Fruit fly (Drosophila melanogaster) Kc167 (cell line): ENCODE results near the gene CG34286.

Experiments used
- Myc ChIP-seq: fragments of >200 bp; optimal IDR thresholded peaks from 2 replicates; lab custom pipeline; 2017; ENCODE audit warnings: missing external identifiers
- Sin3A ChIP-seq: fragments of >200 bp; optimal IDR thresholded peaks from 2 replicates; lab custom pipeline; 2018; ENCODE audit warnings: missing external identifiers
- h ChIP-seq: fragments of >200 bp; optimal IDR thresholded peaks from 3 replicates; lab custom pipeline; 2018; ENCODE audit warnings: missing external identifiers
- insv ChIP-seq: fragments of >200 bp; optimal IDR thresholded peaks from 3 replicates; lab custom pipeline; 2018; ENCODE audit warnings: missing external identifiers
- psq ChIP-seq: fragments of >200 bp; optimal IDR thresholded peaks from 2 replicates; lab custom pipeline; 2017; ENCODE audit warnings: missing external identifiers
- ttk ChIP-seq: sonication (Bioruptor generic); optimal IDR thresholded peaks from 2 replicates; lab custom pipeline; 2017; ENCODE audit warnings: missing external identifiers

DNA sequence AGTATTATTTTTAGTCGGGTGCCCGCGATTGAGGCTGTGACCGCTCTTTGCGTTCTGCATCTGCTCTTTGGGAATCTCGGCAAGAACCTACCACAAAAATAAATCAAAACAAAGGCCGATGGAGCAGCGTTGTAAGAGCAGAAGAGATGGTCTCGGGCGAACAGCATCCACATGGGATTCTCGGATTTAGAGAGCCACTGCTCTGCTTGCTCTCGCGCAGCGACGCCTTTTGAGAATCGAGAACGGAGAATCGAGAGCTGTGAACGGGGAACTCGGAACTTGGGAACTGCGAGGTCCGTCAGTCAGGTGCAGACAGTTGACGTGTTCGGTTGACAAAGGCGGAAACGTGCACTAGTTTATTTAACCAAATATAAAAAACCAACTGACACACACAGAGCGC is 14.7 kb upstream of the CG34286 start, which contains the start of gene GluClalpha:
- TF ChIP-seq Myc (lab: Kevin White, UChicago) (no peak), psq (lab: Kevin White, UChicago) (no peak), h (lab: Kevin White, UChicago) (no peak), ttk (lab: Kevin White, UChicago) (no peak), Sin3A (no peak), insv (lab: Kevin White, UChicago) (no peak)
